Worm (Caenorhabditis elegans) whole organism, L2 larva: ENCODE measurements around the gene ins-11.
A peak's percentile ranks its signal among the peaks of the same experiment; 100 is the strongest.

Experiments used
- C34F6.9 ChIP-seq: fragments of 150-350 bp; optimal IDR thresholded peaks from 2 replicates; lab custom pipeline; 2014; ENCODE audit warnings: missing biosample characterization, missing genetic modification characterization
- F13H6.1 ChIP-seq: sonication (generic microtip); optimal IDR thresholded peaks from 2 replicates; lab custom pipeline; 2016; ENCODE audit warnings: missing genetic modification characterization, missing compliant biosample characterization
- R02D3.7 ChIP-seq: fragments of 150-350 bp; optimal IDR thresholded peaks from 2 replicates; lab custom pipeline; 2014; ENCODE audit warnings: missing biosample characterization, missing genetic modification characterization
- Y55F3AM.14 ChIP-seq: fragments of 200-800 bp; sonication (Bioruptor generic); optimal IDR thresholded peaks from 2 replicates; lab custom pipeline; 2018; ENCODE audit warnings: mild to moderate bottlenecking, missing genetic modification characterization, missing compliant biosample characterization
- ZK546.5 ChIP-seq: sonication (generic microtip); optimal IDR thresholded peaks from 2 replicates; lab custom pipeline; 2017; ENCODE audit warnings: missing biosample characterization, missing genetic modification characterization
- alr-1 ChIP-seq: fragments of 150-350 bp; optimal IDR thresholded peaks from 2 replicates; lab custom pipeline; 2014; ENCODE audit warnings: missing biosample characterization, missing genetic modification characterization
- ama-1 ChIP-seq: fragments of 150-350 bp; optimal IDR thresholded peaks from 2 replicates; lab custom pipeline; 2018; ENCODE audit warnings: inconsistent platforms
- blmp-1 ChIP-seq: sonication (generic microtip); optimal IDR thresholded peaks from 2 replicates; lab custom pipeline; 2017; ENCODE audit warnings: missing genetic modification characterization, mild to moderate bottlenecking, missing compliant biosample characterization, antibody characterized with exemption, moderate library complexity; ENCODE audit not compliant: insufficient read depth
- ceh-16 ChIP-seq: fragments of 150-350 bp; optimal IDR thresholded peaks from 2 replicates; lab custom pipeline; 2014; ENCODE audit warnings: missing biosample characterization, missing genetic modification characterization
- ceh-82 ChIP-seq: fragments of 150-350 bp; optimal IDR thresholded peaks from 2 replicates; lab custom pipeline; 2014; ENCODE audit warnings: missing biosample characterization, missing genetic modification characterization
- crh-2 ChIP-seq: sonication (generic microtip); optimal IDR thresholded peaks from 2 replicates; lab custom pipeline; 2017; ENCODE audit warnings: missing biosample characterization, missing genetic modification characterization
- dmd-4 ChIP-seq: sonication (generic microtip); optimal IDR thresholded peaks from 2 replicates; lab custom pipeline; 2017; ENCODE audit warnings: missing biosample characterization, missing genetic modification characterization
- egl-27 ChIP-seq: sonication (generic microtip); optimal IDR thresholded peaks from 3 replicates; lab custom pipeline; 2017; ENCODE audit warnings: missing biosample characterization, missing genetic modification reagents, missing genetic modification characterization
- elt-3 ChIP-seq: sonication (generic microtip); optimal IDR thresholded peaks from 2 replicates; lab custom pipeline; 2017; ENCODE audit warnings: missing biosample characterization, missing genetic modification characterization
- fos-1 ChIP-seq: fragments of 150-350 bp; optimal IDR thresholded peaks from 2 replicates; lab custom pipeline; 2014; ENCODE audit warnings: missing biosample characterization, missing genetic modification characterization
- gmeb-1 ChIP-seq: fragments of 150-350 bp; optimal IDR thresholded peaks from 2 replicates; lab custom pipeline; 2014; ENCODE audit warnings: missing biosample characterization, missing genetic modification characterization
- lin-11 ChIP-seq: fragments of 150-350 bp; sonication (generic microtip); optimal IDR thresholded peaks from 2 replicates; lab custom pipeline; 2014; ENCODE audit warnings: missing biosample characterization, missing genetic modification characterization, inconsistent platforms, mixed read lengths
- lin-13 ChIP-seq: fragments of 150-350 bp; optimal IDR thresholded peaks from 2 replicates; lab custom pipeline; 2014; ENCODE audit warnings: missing biosample characterization, missing genetic modification reagents, missing genetic modification characterization
- lin-39 ChIP-seq: fragments of 150-350 bp; optimal IDR thresholded peaks from 2 replicates; lab custom pipeline; 2014; ENCODE audit warnings: missing biosample characterization, missing genetic modification reagents, missing genetic modification characterization
- lsy-2 ChIP-seq, 2 experiments: fragments of 150-350 bp in 1 of 2; sonication (generic microtip) in 1 of 2; optimal IDR thresholded peaks; 2 replicates each; lab custom pipeline; 2014 to 2017; ENCODE audit warnings: missing biosample characterization in 2 of 2, missing genetic modification characterization in 2 of 2
- mab-5 ChIP-seq: fragments of 150-350 bp; optimal IDR thresholded peaks from 2 replicates; lab custom pipeline; 2014; ENCODE audit warnings: missing biosample characterization, missing genetic modification characterization
- mbf-1 ChIP-seq: sonication (generic microtip); optimal IDR thresholded peaks from 2 replicates; lab custom pipeline; 2017; ENCODE audit warnings: missing biosample characterization, missing genetic modification characterization
- mdl-1 ChIP-seq, 2 experiments: fragments of 150-350 bp in 1 of 2; sonication (generic microtip) in 1 of 2; optimal IDR thresholded peaks; 2 replicates each; lab custom pipeline; 2017; ENCODE audit warnings: missing biosample characterization in 2 of 2, missing genetic modification characterization in 2 of 2
- nhr-10 ChIP-seq: sonication (generic microtip); optimal IDR thresholded peaks from 2 replicates; lab custom pipeline; 2017; ENCODE audit warnings: missing biosample characterization, missing genetic modification characterization
- nhr-11 ChIP-seq: fragments of 150-350 bp; optimal IDR thresholded peaks from 2 replicates; lab custom pipeline; 2014; ENCODE audit warnings: missing biosample characterization, missing genetic modification characterization
- nhr-12 ChIP-seq: fragments of 150-350 bp; optimal IDR thresholded peaks from 2 replicates; lab custom pipeline; 2014; ENCODE audit warnings: missing biosample characterization, missing genetic modification characterization
- nhr-129 ChIP-seq: fragments of 150-350 bp; optimal IDR thresholded peaks from 2 replicates; lab custom pipeline; 2014; ENCODE audit warnings: missing biosample characterization, missing genetic modification characterization
- nhr-21 ChIP-seq: fragments of 150-350 bp; optimal IDR thresholded peaks from 2 replicates; lab custom pipeline; 2014; ENCODE audit warnings: missing biosample characterization, missing genetic modification characterization
- nhr-23 ChIP-seq: fragments of 150-350 bp; optimal IDR thresholded peaks from 2 replicates; lab custom pipeline; 2014; ENCODE audit warnings: missing biosample characterization, missing genetic modification reagents, missing genetic modification characterization
- nhr-237 ChIP-seq: fragments of 150-350 bp; optimal IDR thresholded peaks from 2 replicates; lab custom pipeline; 2014; ENCODE audit warnings: missing biosample characterization, missing genetic modification characterization
- nhr-25 ChIP-seq: fragments of 150-350 bp; sonication (generic microtip); optimal IDR thresholded peaks from 3 replicates; lab custom pipeline; 2014; ENCODE audit warnings: missing biosample characterization, missing genetic modification characterization
- nhr-6 ChIP-seq: fragments of 150-350 bp; optimal IDR thresholded peaks from 2 replicates; lab custom pipeline; 2014; ENCODE audit warnings: missing biosample characterization, missing genetic modification characterization
- nhr-77 ChIP-seq: fragments of 150-350 bp; optimal IDR thresholded peaks from 2 replicates; lab custom pipeline; 2014; ENCODE audit warnings: missing biosample characterization, missing genetic modification characterization
- peb-1 ChIP-seq: fragments of 150-350 bp; optimal IDR thresholded peaks from 2 replicates; lab custom pipeline; 2014; ENCODE audit warnings: missing biosample characterization, missing genetic modification characterization
- sem-4 ChIP-seq: fragments of 150-350 bp; optimal IDR thresholded peaks from 2 replicates; lab custom pipeline; 2014; ENCODE audit warnings: missing biosample characterization, missing genetic modification reagents, missing genetic modification characterization
- skn-1 ChIP-seq: sonication (generic microtip); optimal IDR thresholded peaks from 2 replicates; lab custom pipeline; 2017; ENCODE audit warnings: missing biosample characterization, missing genetic modification characterization
- sma-3 ChIP-seq: sonication (generic microtip); optimal IDR thresholded peaks from 2 replicates; lab custom pipeline; 2016; ENCODE audit warnings: missing genetic modification reagents, missing genetic modification characterization, missing compliant biosample characterization
- sma-9 ChIP-seq, 2 experiments: fragments of 150-350 bp in 1 of 2; sonication (generic microtip) in 1 of 2; optimal IDR thresholded peaks; 2 replicates each; lab custom pipeline; 2014 to 2016; ENCODE audit warnings: missing genetic modification characterization in 2 of 2, mild to moderate bottlenecking in 1 of 2, missing biosample characterization in 1 of 2, missing compliant biosample characterization in 1 of 2, missing genetic modification reagents in 1 of 2, moderate library complexity in 1 of 2
- snpc-4 ChIP-seq: fragments of 150-350 bp; optimal IDR thresholded peaks from 2 replicates; lab custom pipeline; 2014; ENCODE audit warnings: missing biosample characterization, missing genetic modification characterization
- unc-39 ChIP-seq: fragments of 150-350 bp; optimal IDR thresholded peaks from 2 replicates; lab custom pipeline; 2014; ENCODE audit warnings: missing biosample characterization, missing genetic modification characterization
- unc-55 ChIP-seq: fragments of 150-350 bp; sonication (generic microtip); optimal IDR thresholded peaks from 3 replicates; lab custom pipeline; 2014; ENCODE audit warnings: missing biosample characterization, missing genetic modification reagents, missing genetic modification characterization
- zag-1 ChIP-seq: fragments of 150-350 bp; optimal IDR thresholded peaks from 2 replicates; lab custom pipeline; 2014; ENCODE audit warnings: missing biosample characterization, missing genetic modification characterization
- ztf-1 ChIP-seq: fragments of 200-800 bp; sonication (Bioruptor generic); conservative IDR thresholded peaks from 2 replicates; pipeline ENCODE4 v1.3.6; 2022; ENCODE audit warnings: missing genetic modification characterization, missing compliant biosample characterization
- ztf-11 ChIP-seq: sonication (generic microtip); optimal IDR thresholded peaks from 2 replicates; lab custom pipeline; 2017; ENCODE audit warnings: missing biosample characterization, missing genetic modification characterization
- ztf-4 ChIP-seq: fragments of 150-350 bp; optimal IDR thresholded peaks from 2 replicates; lab custom pipeline; 2014; ENCODE audit warnings: missing biosample characterization, missing genetic modification characterization

Gene ins-11

DNA sequence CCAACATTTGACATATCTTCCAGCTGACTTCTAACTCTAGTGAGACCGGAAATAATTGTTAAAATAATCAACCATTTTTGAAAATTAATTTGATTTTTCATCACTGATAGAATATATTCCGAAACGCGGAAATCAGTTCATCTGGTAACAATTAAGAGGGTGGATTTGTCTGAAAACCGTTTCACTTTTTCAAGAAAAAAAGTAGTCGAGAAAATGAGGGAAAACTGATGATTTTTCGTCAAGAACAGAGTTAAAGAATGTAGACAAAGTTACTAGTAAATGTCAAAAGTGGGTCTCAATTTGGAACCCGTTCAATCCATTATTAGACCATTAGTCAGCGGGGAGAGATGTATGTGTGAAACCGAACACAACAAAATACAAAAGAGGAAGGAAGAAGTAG is 46.7 kb downstream of the ins-11 start, which contains the start of gene C17G10.6:
Gene C17G10.6 (minus strand): TSS at position 101 of the 400 bp plus-strand sequence.
- TF ChIP-seq lsy-2 (tag; optimal IDR thresholded peaks at IDR 0.05; lab: Kevin White, UChicago) (no peak), lin-13 (GFP tag; lab: Kevin White, UChicago) (no peak), lin-39 (tag; lab: Kevin White, UChicago) (no peak), snpc-4 (tag; lab: Kevin White, UChicago) (no peak), ceh-82 (tag; lab: Kevin White, UChicago) (no peak), sma-9 (GFP tag; optimal IDR thresholded peaks at IDR 0.05; lab: Kevin White, UChicago) (no peak), sma-9 (tag; optimal IDR thresholded peaks at IDR 0.05; lab: Kevin White, UChicago) (no peak), mab-5 (no peak), ztf-1 (no peak), nhr-11 (no peak), blmp-1 (tag; lab: Kevin White, UChicago) (no peak), lin-11 (tag; lab: Kevin White, UChicago) (no peak), nhr-129 (no peak), mdl-1 (tag; optimal IDR thresholded peaks at IDR 0.05; lab: Kevin White, UChicago) (no peak), ztf-4 (no peak), egl-27 (tag; lab: Kevin White, UChicago) (no peak), ZK546.5 (tag; lab: Kevin White, UChicago) (no peak), nhr-10 (no peak), alr-1 (tag; lab: Kevin White, UChicago) (no peak), unc-39 (tag; lab: Kevin White, UChicago) (no peak)

ce11 chrII:5604441-5604840 is 47.9 kb downstream of the ins-11 start:
- no peak for TF ChIP-seq elt-3 (tag; lab: Kevin White, UChicago)
- no peak for TF ChIP-seq nhr-77 (tag; lab: Kevin White, UChicago)
- no peak for TF ChIP-seq ztf-1
- no peak for TF ChIP-seq nhr-237 (tag; lab: Kevin White, UChicago)
- no peak for TF ChIP-seq nhr-11
- TF ChIP-seq zag-1 (tag; lab: Kevin White, UChicago) = no peak
- no peak for TF ChIP-seq ama-1 (lab: Kevin White, UChicago)
- no peak for TF ChIP-seq mbf-1 (tag; lab: Kevin White, UChicago)
- no peak for TF ChIP-seq peb-1 (tag; lab: Kevin White, UChicago)
- TF ChIP-seq sem-4 (tag; lab: Kevin White, UChicago) = no peak
- TF ChIP-seq mdl-1 (tag; optimal IDR thresholded peaks at IDR 0.05; lab: Kevin White, UChicago) = no peak
- no peak for TF ChIP-seq gmeb-1
- no peak for TF ChIP-seq nhr-6 (tag; lab: Kevin White, UChicago)
- no peak for TF ChIP-seq ZK546.5 (tag; lab: Kevin White, UChicago)
- TF ChIP-seq blmp-1 (tag; lab: Kevin White, UChicago) = no peak
- no peak for TF ChIP-seq fos-1 (tag; lab: Kevin White, UChicago)
- no peak for TF ChIP-seq ceh-82 (tag; lab: Kevin White, UChicago)

- TF ChIP-seq zag-1 (tag; lab: Kevin White, UChicago) (no peak), sma-3 (GFP tag; lab: Kevin White, UChicago) (peak; percentile 92), unc-55 (GFP tag; lab: Kevin White, UChicago) (no peak), ceh-16 (tag; lab: Kevin White, UChicago) (peak; percentile 20), nhr-21 (tag; lab: Kevin White, UChicago) (peak; percentile 92), dmd-4 (tag; lab: Kevin White, UChicago) (no peak), crh-2 (tag; lab: Kevin White, UChicago) (peak; percentile 67), unc-39 (tag; lab: Kevin White, UChicago) (no peak), nhr-25 (tag; lab: Kevin White, UChicago) (peak; percentile 92), nhr-77 (tag; lab: Kevin White, UChicago) (no peak), mdl-1 (tag; optimal IDR thresholded peaks at IDR 0.05; lab: Kevin White, UChicago) (peak; percentile 39 to 59), nhr-12 (tag; lab: Kevin White, UChicago) (no peak), nhr-11 (no peak), mbf-1 (tag; lab: Kevin White, UChicago) (no peak), ceh-82 (tag; lab: Kevin White, UChicago) (no peak), lin-13 (GFP tag; lab: Kevin White, UChicago) (no peak), ama-1 (lab: Kevin White, UChicago) (no peak), nhr-23 (no peak), gmeb-1 (peak; percentile 61), ztf-11 (tag; lab: Kevin White, UChicago) (no peak), elt-3 (tag; lab: Kevin White, UChicago) (no peak), alr-1 (tag; lab: Kevin White, UChicago) (no peak), R02D3.7 (tag; lab: Kevin White, UChicago) (no peak), nhr-129 (peak; percentile 79), lsy-2 (tag; optimal IDR thresholded peaks at IDR 0.05; lab: Kevin White, UChicago) (peak in 1 of 2 experiments; percentile 51), C34F6.9 (tag; lab: Kevin White, UChicago) (peak; percentile 56), snpc-4 (tag; lab: Kevin White, UChicago) (no peak), ztf-4 (no peak), skn-1 (tag; lab: Kevin White, UChicago) (no peak), ztf-1 (no peak), sem-4 (tag; lab: Kevin White, UChicago) (peak; percentile 64), F13H6.1 (tag; lab: Kevin White, UChicago) (peak; percentile 10), blmp-1 (tag; lab: Kevin White, UChicago) (peak; percentile 72), sma-9 (GFP tag; optimal IDR thresholded peaks at IDR 0.05; lab: Kevin White, UChicago) (peak; percentile 97), sma-9 (tag; optimal IDR thresholded peaks at IDR 0.05; lab: Kevin White, UChicago) (peak; percentile 63), lin-11 (tag; lab: Kevin White, UChicago) (no peak), nhr-237 (tag; lab: Kevin White, UChicago) (no peak), nhr-10 (no peak), nhr-6 (tag; lab: Kevin White, UChicago) (peak; percentile 37), mab-5 (no peak), Y55F3AM.14 (GFP tag; lab: Kevin White, UChicago) (peak; percentile 6)
These were observed 49.0 kb downstream of the ins-11 start for ce11 chrII:5605538-5605945.
